Worm (Caenorhabditis elegans): ENCODE data around the gene T05A10.6.

T05A10.6 gene

ce11 chrX:10794647-10795046, at the start of gene T05A10.6:
Gene T05A10.6 (minus strand): TSS chrX:10794747.
- no peak for TF ChIP-seq ama-1 (optimal IDR thresholded peaks at IDR 0.05)
- TF ChIP-seq hmbx-1 (tag; optimal IDR thresholded peaks at IDR 0.05) = no peak
- no peak for TF ChIP-seq pes-1 (GFP tag; IDR thresholded peaks at IDR 0.05)
- TF ChIP-seq flt-1 (GFP tag; IDR thresholded peaks at IDR 0.05) = no peak

DNA sequence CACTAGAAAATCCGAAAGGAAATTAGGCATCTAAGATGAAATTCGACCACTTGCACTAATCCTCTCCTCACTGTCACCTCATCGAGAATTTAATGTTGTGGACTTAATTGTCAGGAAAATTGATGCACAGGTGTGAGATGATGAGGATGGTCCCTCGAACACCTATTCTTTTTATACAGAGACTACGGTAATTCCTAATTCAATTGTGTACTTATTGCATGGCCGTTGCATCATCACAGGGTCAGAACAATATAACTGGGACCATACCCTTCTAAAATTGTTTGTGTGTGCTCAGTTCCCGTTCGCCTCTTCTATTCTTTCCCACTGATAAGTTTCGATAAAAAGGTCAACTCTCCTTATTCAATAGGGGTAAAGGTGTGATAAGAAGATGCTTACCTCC, 49.6 kb upstream of the T05A10.6 start:
- TF ChIP-seq flt-1 (GFP tag; IDR thresholded peaks at IDR 0.05) (no peak), hnd-1 (tag; optimal IDR thresholded peaks at IDR 0.05) (no peak), tbx-11 (GFP tag; IDR thresholded peaks at IDR 0.05) (no peak), scrt-1 (GFP tag; IDR thresholded peaks at IDR 0.05) (no peak), tbx-37 (GFP tag; conservative IDR thresholded peaks at IDR 0.05) (no peak), hmg-4 (GFP tag; optimal IDR thresholded peaks at IDR 0.05) (no peak), pes-1 (GFP tag; IDR thresholded peaks at IDR 0.05) (0 out of 2 replicates have a peak, but pooled peaks have one; percentile 35), ceh-36 (tag; optimal IDR thresholded peaks at IDR 0.05) (peak; percentile 43)

DNA sequence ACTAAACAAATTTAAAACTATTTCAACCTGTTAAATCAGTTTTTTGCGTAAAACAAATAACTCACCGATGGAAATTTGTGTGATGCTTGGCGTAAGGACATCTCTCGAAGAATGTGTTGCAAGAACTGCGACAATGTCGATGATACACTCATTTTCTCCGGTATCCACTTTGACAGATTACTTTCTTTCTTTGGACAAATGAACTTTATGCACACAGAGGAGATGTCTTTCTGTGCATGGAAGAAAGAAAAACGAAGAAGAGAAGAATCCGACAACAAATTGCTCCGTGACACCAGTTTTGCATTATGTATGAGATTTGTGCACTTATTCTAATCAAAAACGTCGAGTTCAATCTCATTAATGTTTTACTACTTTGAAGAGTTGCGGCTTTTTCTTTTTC, 44.0 kb upstream of the T05A10.6 start, which contains the start of gene plc-1:
plc-1 (minus strand) TSS at position 101 of the 400 bp plus-strand sequence.
- TF ChIP-seq ceh-36 (tag; optimal IDR thresholded peaks at IDR 0.05) = no peak
- no peak for TF ChIP-seq ceh-13 (GFP tag; optimal IDR thresholded peaks at IDR 0.05)
- no peak for TF ChIP-seq scrt-1 (GFP tag; IDR thresholded peaks at IDR 0.05)
- TF ChIP-seq pes-1 (GFP tag; IDR thresholded peaks at IDR 0.05) = no peak
- no peak for TF ChIP-seq tbx-11 (GFP tag; IDR thresholded peaks at IDR 0.05)
- TF ChIP-seq tbx-37 (GFP tag; conservative IDR thresholded peaks at IDR 0.05) = no peak
- no peak for TF ChIP-seq ets-7 (tag; optimal IDR thresholded peaks at IDR 0.05)
- TF ChIP-seq sea-1 (GFP tag; conservative IDR thresholded peaks at IDR 0.05) = no peak
- TF ChIP-seq ama-1 (optimal IDR thresholded peaks at IDR 0.05) = no peak
- TF ChIP-seq hmg-4 (GFP tag; optimal IDR thresholded peaks at IDR 0.05) = no peak
- no peak for TF ChIP-seq F13C5.2 (tag; optimal IDR thresholded peaks at IDR 0.05)
- TF ChIP-seq tra-4 (tag; optimal IDR thresholded peaks at IDR 0.05) = no peak
- no peak for TF ChIP-seq B0310.2 (tag; optimal IDR thresholded peaks at IDR 0.05)
- no peak for TF ChIP-seq hnd-1 (tag; optimal IDR thresholded peaks at IDR 0.05)
- TF ChIP-seq flt-1 (GFP tag; IDR thresholded peaks at IDR 0.05) = no peak
- no peak for TF ChIP-seq hmbx-1 (tag; optimal IDR thresholded peaks at IDR 0.05)
- no peak for TF ChIP-seq aly-1 (tag; optimal IDR thresholded peaks at IDR 0.05)

ce11 chrX:10837609-10838008, 43.1 kb upstream of the T05A10.6 start:
- TF ChIP-seq ama-1 (optimal IDR thresholded peaks at IDR 0.05) = no peak
- no peak for TF ChIP-seq pes-1 (GFP tag; IDR thresholded peaks at IDR 0.05)
- no peak for TF ChIP-seq aly-1 (tag; optimal IDR thresholded peaks at IDR 0.05)
- no peak for TF ChIP-seq flt-1 (GFP tag; IDR thresholded peaks at IDR 0.05)
- TF ChIP-seq ceh-36 (tag; optimal IDR thresholded peaks at IDR 0.05) = peak; percentile 26
- no peak for TF ChIP-seq B0310.2 (tag; optimal IDR thresholded peaks at IDR 0.05)
- no peak for TF ChIP-seq tra-4 (tag; optimal IDR thresholded peaks at IDR 0.05)
- TF ChIP-seq tbx-37 (GFP tag; conservative IDR thresholded peaks at IDR 0.05) = no peak

ce11 chrX:10834568-10834967, 40.0 kb upstream of the T05A10.6 start:
- TF ChIP-seq ceh-36 (tag; optimal IDR thresholded peaks at IDR 0.05) (no peak), scrt-1 (GFP tag; IDR thresholded peaks at IDR 0.05) (no peak), hmbx-1 (tag; optimal IDR thresholded peaks at IDR 0.05) (no peak), pes-1 (GFP tag; IDR thresholded peaks at IDR 0.05) (no peak), B0310.2 (tag; optimal IDR thresholded peaks at IDR 0.05) (no peak), F13C5.2 (tag; optimal IDR thresholded peaks at IDR 0.05) (no peak), ama-1 (optimal IDR thresholded peaks at IDR 0.05) (no peak), flt-1 (GFP tag; IDR thresholded peaks at IDR 0.05) (no peak), sea-1 (GFP tag; conservative IDR thresholded peaks at IDR 0.05) (no peak), tbx-11 (GFP tag; IDR thresholded peaks at IDR 0.05) (no peak), tra-4 (tag; optimal IDR thresholded peaks at IDR 0.05) (no peak), ets-7 (tag; optimal IDR thresholded peaks at IDR 0.05) (no peak), tbx-37 (GFP tag; conservative IDR thresholded peaks at IDR 0.05) (no peak), ceh-13 (GFP tag; optimal IDR thresholded peaks at IDR 0.05) (no peak), aly-1 (tag; optimal IDR thresholded peaks at IDR 0.05) (no peak), hnd-1 (tag; optimal IDR thresholded peaks at IDR 0.05) (no peak), hmg-4 (GFP tag; optimal IDR thresholded peaks at IDR 0.05) (no peak)

DNA sequence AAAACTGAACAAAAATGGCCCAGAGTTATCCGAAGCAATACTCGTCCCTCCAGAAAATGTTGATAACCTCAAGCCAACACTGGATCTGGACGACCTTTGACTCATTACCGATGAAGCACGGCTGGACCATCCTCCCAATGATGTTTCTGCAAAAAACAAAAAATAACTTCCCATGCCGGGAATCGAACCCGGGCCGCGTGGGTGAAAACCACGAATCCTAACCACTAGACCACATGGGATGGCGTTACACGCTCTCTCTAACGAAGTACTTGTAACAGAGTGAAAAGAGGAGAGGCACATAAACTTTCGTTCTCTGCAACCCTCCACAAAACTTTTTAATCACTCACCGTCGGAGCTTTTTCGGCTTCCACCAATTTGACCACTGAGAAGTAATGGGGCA, 26.6 kb upstream of the T05A10.6 start:
- TF ChIP-seq F13C5.2 (tag; optimal IDR thresholded peaks at IDR 0.05) (peak; percentile 32), sea-1 (GFP tag; conservative IDR thresholded peaks at IDR 0.05) (0 out of 2 replicates have a peak, but pooled peaks have one; percentile 59), hmg-4 (GFP tag; optimal IDR thresholded peaks at IDR 0.05) (no peak), aly-1 (tag; optimal IDR thresholded peaks at IDR 0.05) (peak; percentile 12), ceh-13 (GFP tag; optimal IDR thresholded peaks at IDR 0.05) (peak; percentile 41), tbx-37 (GFP tag; conservative IDR thresholded peaks at IDR 0.05) (peak; percentile 65), pes-1 (GFP tag; IDR thresholded peaks at IDR 0.05) (no peak), tbx-11 (GFP tag; IDR thresholded peaks at IDR 0.05) (peak; percentile 76; the same call in 1 of the 2 replicates), flt-1 (GFP tag; IDR thresholded peaks at IDR 0.05) (peak; percentile 75), ama-1 (optimal IDR thresholded peaks at IDR 0.05) (no peak), hmbx-1 (tag; optimal IDR thresholded peaks at IDR 0.05) (no peak), tra-4 (tag; optimal IDR thresholded peaks at IDR 0.05) (peak; percentile 34), scrt-1 (GFP tag; IDR thresholded peaks at IDR 0.05) (peak; percentile 87), ceh-36 (tag; optimal IDR thresholded peaks at IDR 0.05) (peak; percentile 57), ets-7 (tag; optimal IDR thresholded peaks at IDR 0.05) (peak; percentile 22), B0310.2 (tag; optimal IDR thresholded peaks at IDR 0.05) (peak; percentile 43), hnd-1 (tag; optimal IDR thresholded peaks at IDR 0.05) (peak; percentile 50)

DNA sequence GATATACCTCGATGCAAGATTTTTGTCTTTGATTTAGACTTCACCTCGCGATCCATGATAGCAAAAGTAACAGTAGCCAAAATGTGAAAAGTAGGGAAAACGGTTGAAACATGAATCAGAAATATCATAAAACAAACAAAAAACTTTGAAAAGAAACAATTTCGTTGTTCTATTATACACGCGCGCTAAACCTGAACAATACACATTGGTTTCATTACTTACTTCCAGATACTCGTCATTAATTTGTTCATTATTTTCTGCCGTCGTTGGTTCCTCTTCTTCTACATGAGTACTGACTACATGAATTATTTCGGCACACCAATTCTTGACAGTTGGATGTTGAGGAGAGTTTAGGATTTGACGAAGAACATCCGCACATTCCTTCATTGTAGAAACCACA, 26.0 kb upstream of the T05A10.6 start, which contains the start of gene F31B12.3:
F31B12.3 (minus strand) TSS at position 101 of the 400 bp plus-strand sequence.
- TF ChIP-seq ceh-13 (GFP tag; optimal IDR thresholded peaks at IDR 0.05) = no peak
- no peak for TF ChIP-seq tra-4 (tag; optimal IDR thresholded peaks at IDR 0.05)
- TF ChIP-seq ets-7 (tag; optimal IDR thresholded peaks at IDR 0.05) = no peak
- no peak for TF ChIP-seq hnd-1 (tag; optimal IDR thresholded peaks at IDR 0.05)
- no peak for TF ChIP-seq sea-1 (GFP tag; conservative IDR thresholded peaks at IDR 0.05)
- TF ChIP-seq F13C5.2 (tag; optimal IDR thresholded peaks at IDR 0.05) = no peak
- no peak for TF ChIP-seq pes-1 (GFP tag; IDR thresholded peaks at IDR 0.05)

Data from whole organism, early embryonic.